Worm (Caenorhabditis elegans): ENCODE results near the gene fbxb-82.

Gene fbxb-82

ce11 chrIII:171617-172016 is 28.6 kb upstream of the fbxb-82 start, which contains the start of the genes F40G9.9 and F40G9.12:
Gene F40G9.9 (minus strand): TSS chrIII:171717.
Gene F40G9.12 (plus strand): TSS chrIII:171847.
- TF ChIP-seq nhr-77 (tag; optimal IDR thresholded peaks at IDR 0.05) (no peak), ets-5 (GFP tag; IDR thresholded peaks at IDR 0.05) (no peak), lin-14 (GFP tag; optimal IDR thresholded peaks at IDR 0.05) (no peak), efl-1 (optimal IDR thresholded peaks at IDR 0.05) (no peak), efl-1 (GFP tag; optimal IDR thresholded peaks at IDR 0.05 in 1 of 2) (no peak), aly-2 (tag; optimal IDR thresholded peaks at IDR 0.05) (no peak), snpc-4 (tag; optimal IDR thresholded peaks at IDR 0.05) (no peak), aha-1 (tag; optimal IDR thresholded peaks at IDR 0.05) (no peak), ceh-63 (GFP tag; optimal IDR thresholded peaks at IDR 0.05) (no peak), Y116A8C.19 (tag; optimal IDR thresholded peaks at IDR 0.05; ENCODE audit: borderline replicate concordance) (no peak)

ce11 chrIII:169478-169877 is 26.5 kb upstream of the fbxb-82 start, which contains the start of gene F40G9.18:
Gene F40G9.18 (minus strand): TSS chrIII:169578.
- TF ChIP-seq nhr-77 (tag; optimal IDR thresholded peaks at IDR 0.05) (no peak), mab-9 (GFP tag; IDR thresholded peaks at IDR 0.05) (no peak), nhr-19 (GFP tag; conservative IDR thresholded peaks at IDR 0.05) (no peak), lin-39 (tag; optimal IDR thresholded peaks at IDR 0.05) (no peak), isw-1 (GFP tag; IDR thresholded peaks at IDR 0.05) (no peak), C16A3.4 (tag; optimal IDR thresholded peaks at IDR 0.05) (no peak), nhr-76 (tag; optimal IDR thresholded peaks at IDR 0.05) (no peak), mdl-1 (tag; optimal IDR thresholded peaks at IDR 0.05) (no peak), fkh-4 (tag; optimal IDR thresholded peaks at IDR 0.05; ENCODE audit: borderline replicate concordance) (no peak), Y116A8C.19 (tag; optimal IDR thresholded peaks at IDR 0.05; ENCODE audit: borderline replicate concordance) (no peak), elt-2 (tag; optimal IDR thresholded peaks at IDR 0.05) (no peak), efl-1 (optimal IDR thresholded peaks at IDR 0.05) (no peak), efl-1 (GFP tag; optimal IDR thresholded peaks at IDR 0.05 in 1 of 2) (no peak), nhr-11 (tag; optimal IDR thresholded peaks at IDR 0.05) (no peak)

ce11 chrIII:165390-165789 is 22.4 kb upstream of the fbxb-82 start, which contains the start of gene F40G9.7:
Gene F40G9.7 (plus strand): TSS chrIII:165690.
- TF ChIP-seq sox-4 (tag; optimal IDR thresholded peaks at IDR 0.05): no peak
- no peak for TF ChIP-seq unc-86 (tag; optimal IDR thresholded peaks at IDR 0.05)
- TF ChIP-seq ceh-82 (tag; optimal IDR thresholded peaks at IDR 0.05): no peak
- no peak for TF ChIP-seq mep-1 (tag; optimal IDR thresholded peaks at IDR 0.05)
- no peak for TF ChIP-seq elt-2 (tag; optimal IDR thresholded peaks at IDR 0.05)
- no peak for TF ChIP-seq ceh-63 (GFP tag; optimal IDR thresholded peaks at IDR 0.05)

- TF ChIP-seq fkh-8 (tag; optimal IDR thresholded peaks at IDR 0.05): no peak
- TF ChIP-seq sox-4 (tag; optimal IDR thresholded peaks at IDR 0.05): no peak
- TF ChIP-seq nhr-20 (tag; optimal IDR thresholded peaks at IDR 0.05): no peak
- no peak for TF ChIP-seq elt-3 (tag; optimal IDR thresholded peaks at IDR 0.05)
- no peak for TF ChIP-seq mdl-1 (tag; optimal IDR thresholded peaks at IDR 0.05)
- TF ChIP-seq unc-30 (tag; optimal IDR thresholded peaks at IDR 0.05): no peak
- TF ChIP-seq zip-4 (GFP tag; optimal IDR thresholded peaks at IDR 0.05): no peak
- no peak for TF ChIP-seq mef-2 (tag; optimal IDR thresholded peaks at IDR 0.05)
- no peak for TF ChIP-seq dsc-1 (tag; optimal IDR thresholded peaks at IDR 0.05)
- TF ChIP-seq aha-1 (tag; optimal IDR thresholded peaks at IDR 0.05): no peak
- TF ChIP-seq unc-98 (GFP tag; IDR thresholded peaks at IDR 0.05): no peak
- no peak for TF ChIP-seq pqm-1 (tag; optimal IDR thresholded peaks at IDR 0.05)
- TF ChIP-seq ceh-90 (tag; optimal IDR thresholded peaks at IDR 0.05): no peak
- no peak for TF ChIP-seq mab-9 (GFP tag; IDR thresholded peaks at IDR 0.05)
- no peak for TF ChIP-seq sup-37 (GFP tag; optimal IDR thresholded peaks at IDR 0.05)
Observed at ce11 chrIII:164775-165174, 21.8 kb upstream of the fbxb-82 start, which contains the start of gene F40G9.8. Gene F40G9.8 (minus strand): TSS chrIII:164875.

- TF ChIP-seq blmp-1 (tag; optimal IDR thresholded peaks at IDR 0.05) (no peak), jun-1 (tag; optimal IDR thresholded peaks at IDR 0.05) (no peak), pax-3 (tag; optimal IDR thresholded peaks at IDR 0.05) (no peak), nhr-85 (tag) (no peak), fkh-4 (tag; optimal IDR thresholded peaks at IDR 0.05; ENCODE audit: borderline replicate concordance) (no peak), isw-1 (GFP tag; IDR thresholded peaks at IDR 0.05) (no peak), ets-5 (GFP tag; IDR thresholded peaks at IDR 0.05) (no peak), nhr-28 (tag; optimal IDR thresholded peaks at IDR 0.05) (no peak), unc-86 (tag; optimal IDR thresholded peaks at IDR 0.05) (no peak), efl-3 (GFP tag; optimal IDR thresholded peaks at IDR 0.05) (no peak), mab-9 (GFP tag; IDR thresholded peaks at IDR 0.05) (no peak), aha-1 (tag; optimal IDR thresholded peaks at IDR 0.05) (no peak), zip-4 (GFP tag; optimal IDR thresholded peaks at IDR 0.05) (no peak), Y116A8C.19 (tag; optimal IDR thresholded peaks at IDR 0.05; ENCODE audit: borderline replicate concordance) (no peak), nhr-71 (tag; optimal IDR thresholded peaks at IDR 0.05) (no peak), elt-2 (tag; optimal IDR thresholded peaks at IDR 0.05) (no peak), egl-27 (tag; optimal IDR thresholded peaks at IDR 0.05) (no peak), nhr-77 (tag; optimal IDR thresholded peaks at IDR 0.05) (no peak), lin-39 (tag; optimal IDR thresholded peaks at IDR 0.05) (no peak), grh-1 (GFP tag; IDR thresholded peaks at IDR 0.05) (no peak)
Observed at ce11 chrIII:159665-160064, 16.6 kb upstream of the fbxb-82 start.
